Fruit fly (Drosophila melanogaster) whole organism, embryonic: Measurements from ENCODE around the gene CG43319.

Experiments used
- Atf6 ChIP-seq: fragments of 200-800 bp; sonication (Bioruptor generic); IDR thresholded peaks from 2 replicates; pipeline ENCODE4 v1.3.6; 2022; ENCODE audit warnings: missing biosample characterization, missing genetic modification characterization
- CG10147 ChIP-seq: fragments of 200-800 bp; sonication (Bioruptor generic); optimal IDR thresholded peaks from 2 replicates; lab custom pipeline; 2019; ENCODE audit warnings: missing biosample characterization, mild to moderate bottlenecking, missing genetic modification characterization, moderate library complexity
- CG10979 ChIP-seq: fragments of 200-800 bp; sonication (Bioruptor generic); optimal IDR thresholded peaks from 2 replicates; lab custom pipeline; 2018; ENCODE audit warnings: missing biosample characterization, mild to moderate bottlenecking, missing genetic modification characterization, moderate library complexity
- CG11560 ChIP-seq: fragments of 200-800 bp; sonication (Bioruptor generic); IDR thresholded peaks from 3 replicates; pipeline ENCODE4 v1.3.6; 2022; ENCODE audit warnings: missing biosample characterization, missing genetic modification characterization
- CG12236 ChIP-seq: fragments of 200-800 bp; sonication (Bioruptor generic); optimal IDR thresholded peaks from 2 replicates; lab custom pipeline; 2016; ENCODE audit warnings: missing biosample characterization, missing genetic modification characterization
- CG12769 ChIP-seq: fragments of 200-800 bp; sonication (Bioruptor generic); optimal IDR thresholded peaks from 2 replicates; lab custom pipeline; 2019; ENCODE audit warnings: missing biosample characterization, mild to moderate bottlenecking, missing genetic modification characterization, moderate library complexity
- CG12942 ChIP-seq: fragments of 200-800 bp; sonication (Bioruptor generic); optimal IDR thresholded peaks from 3 replicates; lab custom pipeline; 2016; ENCODE audit warnings: missing biosample characterization, missing genetic modification characterization
- CG13123 ChIP-seq: fragments of 200-800 bp; sonication (Bioruptor generic); optimal IDR thresholded peaks from 2 replicates; lab custom pipeline; 2016; ENCODE audit warnings: missing biosample characterization, missing genetic modification characterization
- CG14014 ChIP-seq: fragments of 200-800 bp; sonication (Bioruptor generic); IDR thresholded peaks from 2 replicates; pipeline ENCODE4 v1.3.6; 2022; ENCODE audit warnings: missing biosample characterization, missing genetic modification characterization
- CG16813 ChIP-seq: fragments of 200-800 bp; sonication (Bioruptor generic); IDR thresholded peaks from 3 replicates; pipeline ENCODE4 v1.3.6; 2022; ENCODE audit warnings: missing biosample characterization, missing genetic modification characterization; ENCODE audit not compliant: partially characterized antibody
- CG1792 ChIP-seq: fragments of 200-800 bp; sonication (Bioruptor generic); optimal IDR thresholded peaks from 2 replicates; lab custom pipeline; 2016; ENCODE audit warnings: missing biosample characterization, missing genetic modification characterization
- CG2712 ChIP-seq: fragments of 200-800 bp; optimal IDR thresholded peaks from 3 replicates; lab custom pipeline; 2019; ENCODE audit warnings: missing biosample characterization, mild to moderate bottlenecking, missing genetic modification characterization, moderate library complexity
- CG3847 ChIP-seq: fragments of 200-800 bp; sonication (Bioruptor generic); IDR thresholded peaks from 2 replicates; pipeline ENCODE4 v1.3.6; 2022; ENCODE audit warnings: missing biosample characterization, missing genetic modification characterization
- CG4820 ChIP-seq: fragments of 200-800 bp; sonication (Bioruptor generic); optimal IDR thresholded peaks from 3 replicates; lab custom pipeline; 2016; ENCODE audit warnings: missing biosample characterization, missing genetic modification characterization
- CG9437 ChIP-seq: fragments of 200-800 bp; sonication (Bioruptor generic); optimal IDR thresholded peaks from 2 replicates; lab custom pipeline; 2018; ENCODE audit warnings: missing biosample characterization, mild to moderate bottlenecking, missing genetic modification characterization
- CG9609 ChIP-seq: fragments of 200-800 bp; sonication (Bioruptor generic); optimal IDR thresholded peaks from 3 replicates; lab custom pipeline; 2016; ENCODE audit warnings: missing biosample characterization, missing genetic modification characterization
- CG9932 ChIP-seq: fragments of 200-800 bp; sonication (Bioruptor generic); IDR thresholded peaks from 2 replicates; pipeline ENCODE4 v1.3.6; 2022; ENCODE audit warnings: missing biosample characterization, missing genetic modification characterization
- CTCF ChIP-seq: fragments of 200-800 bp; sonication (Bioruptor generic); optimal IDR thresholded peaks from 2 replicates; lab custom pipeline; 2017; ENCODE audit warnings: missing biosample characterization, mild to moderate bottlenecking, missing genetic modification characterization, moderate library complexity
- Elba2 ChIP-seq: fragments of 200-800 bp; sonication (Bioruptor generic); optimal IDR thresholded peaks from 3 replicates; lab custom pipeline; 2016; ENCODE audit warnings: missing biosample characterization, missing genetic modification characterization
- Gsc ChIP-seq: fragments of 200-800 bp; sonication (Bioruptor generic); IDR thresholded peaks from 2 replicates; pipeline ENCODE4 v1.3.6; 2022; ENCODE audit warnings: missing biosample characterization, missing genetic modification characterization
- H15 ChIP-seq: fragments of 200-800 bp; sonication (Bioruptor generic); IDR thresholded peaks from 3 replicates; pipeline ENCODE4 v1.3.6; 2022; ENCODE audit warnings: missing biosample characterization, missing genetic modification characterization
- Hey ChIP-seq: fragments of 200-800 bp; sonication (Bioruptor generic); optimal IDR thresholded peaks from 3 replicates; lab custom pipeline; 2018; ENCODE audit warnings: missing biosample characterization, mild to moderate bottlenecking, missing genetic modification characterization
- Hmr ChIP-seq: fragments of 200-800 bp; sonication (Bioruptor generic); optimal IDR thresholded peaks from 3 replicates; lab custom pipeline; 2017; ENCODE audit warnings: mild to moderate bottlenecking, missing biosample characterization, missing genetic modification reagents, missing genetic modification characterization
- Hr39 ChIP-seq: fragments of >200 bp; optimal IDR thresholded peaks from 2 replicates; lab custom pipeline; 2017
- Hr51 ChIP-seq, 2 experiments: fragments of 200-800 bp; sonication (Bioruptor generic); optimal IDR thresholded peaks; 2 replicates in 1 of 2; 3 replicates in 1 of 2; lab custom pipeline; 2016 to 2018; ENCODE audit warnings: missing biosample characterization in 2 of 2, missing genetic modification characterization in 2 of 2, mild to moderate bottlenecking in 1 of 2, moderate library complexity in 1 of 2
- MESR4 ChIP-seq: fragments of 200-800 bp; sonication (Bioruptor generic); optimal IDR thresholded peaks from 2 replicates; lab custom pipeline; 2018; ENCODE audit warnings: missing biosample characterization, mild to moderate bottlenecking, missing genetic modification characterization, moderate library complexity
- Six4 ChIP-seq: fragments of 200-800 bp; sonication (Bioruptor generic); optimal IDR thresholded peaks from 2 replicates; lab custom pipeline; 2016; ENCODE audit warnings: missing biosample characterization, missing genetic modification characterization
- al ChIP-seq: fragments of 200-800 bp; sonication (Bioruptor generic); IDR thresholded peaks from 2 replicates; pipeline ENCODE4 v1.3.6; 2022; ENCODE audit warnings: missing biosample characterization, missing genetic modification characterization
- bab2 ChIP-seq: fragments of 200-800 bp; sonication (Bioruptor generic); optimal IDR thresholded peaks from 2 replicates; lab custom pipeline; 2016; ENCODE audit warnings: missing biosample characterization, missing genetic modification characterization
- caup ChIP-seq: fragments of 200-800 bp; sonication (Bioruptor generic); optimal IDR thresholded peaks from 3 replicates; lab custom pipeline; 2017; ENCODE audit warnings: missing biosample characterization, mild to moderate bottlenecking, missing genetic modification characterization, moderate library complexity; ENCODE audit not compliant: severe bottlenecking
- ci ChIP-seq: fragments of 200-800 bp; sonication (Bioruptor generic); IDR thresholded peaks from 3 replicates; pipeline ENCODE4 v1.3.6; 2022; ENCODE audit warnings: missing biosample characterization, missing genetic modification characterization
- croc ChIP-seq: fragments of 200-800 bp; sonication (Bioruptor generic); conservative IDR thresholded peaks from 3 replicates; pipeline ENCODE4 v1.3.6; 2022; ENCODE audit warnings: missing biosample characterization, missing genetic modification characterization
- cwo ChIP-seq: fragments of 200-800 bp; sonication (Bioruptor generic); optimal IDR thresholded peaks from 3 replicates; lab custom pipeline; 2017; ENCODE audit warnings: missing biosample characterization, missing genetic modification characterization, mild to moderate bottlenecking, moderate library complexity, missing genetic modification reagents
- dati ChIP-seq: fragments of 200-800 bp; sonication (Bioruptor generic); IDR thresholded peaks from 2 replicates; pipeline ENCODE4 v1.3.6; 2022; ENCODE audit warnings: missing biosample characterization, missing genetic modification characterization
- fd3F ChIP-seq: fragments of 200-800 bp; sonication (Bioruptor generic); optimal IDR thresholded peaks from 2 replicates; lab custom pipeline; 2018; ENCODE audit warnings: missing biosample characterization, mild to moderate bottlenecking, missing genetic modification characterization, moderate library complexity
- fd96Cb ChIP-seq: fragments of 200-800 bp; sonication (Bioruptor generic); optimal IDR thresholded peaks from 2 replicates; lab custom pipeline; 2018; ENCODE audit warnings: missing biosample characterization, mild to moderate bottlenecking, missing genetic modification characterization, moderate library complexity
- gcm ChIP-seq: fragments of 200-800 bp; sonication (Bioruptor generic); optimal IDR thresholded peaks from 2 replicates; lab custom pipeline; 2019; ENCODE audit warnings: missing biosample characterization, mild to moderate bottlenecking, missing genetic modification characterization, moderate library complexity
- ken ChIP-seq: fragments of 200-800 bp; sonication (Bioruptor generic); IDR thresholded peaks from 3 replicates; pipeline ENCODE4 v1.3.6; 2022; ENCODE audit warnings: missing biosample characterization, missing genetic modification characterization
- lmd ChIP-seq: fragments of 200-800 bp; sonication (Bioruptor generic); IDR thresholded peaks from 2 replicates; pipeline ENCODE4 v1.3.6; 2022; ENCODE audit warnings: missing biosample characterization, missing genetic modification characterization
- luna ChIP-seq: fragments of 200-800 bp; sonication (Bioruptor generic); optimal IDR thresholded peaks from 2 replicates; lab custom pipeline; 2016; ENCODE audit warnings: missing biosample characterization, missing genetic modification characterization
- odd ChIP-seq: fragments of 200-800 bp; sonication (Bioruptor generic); optimal IDR thresholded peaks from 2 replicates; lab custom pipeline; 2017; ENCODE audit warnings: missing biosample characterization, mild to moderate bottlenecking, missing genetic modification characterization
- onecut ChIP-seq: fragments of 200-800 bp; sonication (Bioruptor generic); IDR thresholded peaks from 2 replicates; pipeline ENCODE4 v1.3.6; 2022; ENCODE audit warnings: missing biosample characterization, missing genetic modification characterization
- psq ChIP-seq: fragments of 200-800 bp; sonication (Bioruptor generic); optimal IDR thresholded peaks from 2 replicates; lab custom pipeline; 2017; ENCODE audit warnings: missing biosample characterization, missing genetic modification characterization
- schlank ChIP-seq: fragments of 200-800 bp; sonication (Bioruptor generic); optimal IDR thresholded peaks from 2 replicates; lab custom pipeline; 2018; ENCODE audit warnings: missing biosample characterization, mild to moderate bottlenecking, missing genetic modification characterization
- sim ChIP-seq: fragments of 200-800 bp; sonication (Bioruptor generic); IDR thresholded peaks from 2 replicates; pipeline ENCODE4 v1.3.6; 2022; ENCODE audit warnings: missing biosample characterization, missing genetic modification characterization
- so ChIP-seq: fragments of 200-800 bp; sonication (Bioruptor generic); IDR thresholded peaks from 3 replicates; pipeline ENCODE4 v1.3.6; 2022; ENCODE audit warnings: missing biosample characterization, missing genetic modification characterization
- stwl ChIP-seq: fragments of 200-800 bp; sonication (Bioruptor generic); optimal IDR thresholded peaks from 3 replicates; lab custom pipeline; 2018; ENCODE audit warnings: missing biosample characterization, mild to moderate bottlenecking, missing genetic modification characterization, moderate library complexity
- sug ChIP-seq: fragments of 200-800 bp; optimal IDR thresholded peaks from 2 replicates; lab custom pipeline; 2019; ENCODE audit warnings: missing biosample characterization, mild to moderate bottlenecking, missing genetic modification characterization, moderate library complexity
- tll ChIP-seq, 2 experiments: fragments of 200-800 bp in 1 of 2; fragments of >200 bp in 1 of 2; sonication (Bioruptor generic) in 1 of 2; optimal IDR thresholded peaks; 2 replicates each; lab custom pipeline; 2017 to 2019; ENCODE audit warnings: missing biosample characterization in 2 of 2, missing genetic modification characterization in 2 of 2, mild to moderate bottlenecking in 1 of 2, moderate library complexity in 1 of 2
- unc-4 ChIP-seq: fragments of 200-800 bp; sonication (Bioruptor generic); IDR thresholded peaks from 2 replicates; pipeline ENCODE4 v1.3.6; 2022; ENCODE audit warnings: missing biosample characterization, missing genetic modification characterization; ENCODE audit not compliant: partially characterized antibody

Gene CG43319

DNA sequence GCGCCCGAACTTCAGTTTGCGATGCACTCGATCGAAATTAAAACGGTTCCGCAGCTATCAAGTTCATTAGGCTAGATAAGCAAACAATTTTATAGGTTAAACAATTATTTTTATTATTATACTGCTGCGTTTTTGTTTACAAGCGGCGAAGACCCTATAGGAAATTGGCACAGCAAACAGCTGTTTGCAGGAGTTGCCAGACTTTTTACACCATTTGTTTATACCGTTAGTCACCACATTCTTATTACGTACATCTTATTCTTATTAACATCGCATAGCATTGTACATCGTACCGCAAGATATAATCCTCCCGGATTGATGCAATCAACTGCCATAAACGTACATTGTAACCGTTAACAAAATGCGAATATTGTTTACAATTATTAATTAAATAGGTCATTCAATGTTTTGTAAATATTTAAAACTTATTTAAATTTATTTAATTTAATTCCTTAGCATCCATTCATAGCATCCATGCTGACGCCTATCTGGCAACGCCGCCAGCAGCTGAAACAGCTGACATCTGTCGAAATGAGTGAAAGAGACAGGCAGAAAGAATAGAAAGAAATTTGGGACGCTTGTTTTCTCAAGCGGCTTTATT is 12.6 kb downstream of the CG43319 start, which contains the start of the genes CROT and CG12877 (continued):
- TF ChIP-seq schlank (tag; lab: Kevin White, UChicago) (peak; percentile 50), caup (peak; percentile 58), ci (GFP tag; lab: Robert Waterston, UW) (0 out of 3 replicates have a peak, but pooled peaks have one; percentile 52), CG10147 (GFP tag; lab: Kevin White, UChicago) (peak; percentile 72), CG3847 (peak; percentile 86), so (GFP tag; lab: Robert Waterston, UW) (peak; percentile 67; the same call in 1 of the 3 replicates), odd (GFP tag; lab: Kevin White, UChicago) (peak; percentile 31), Hr51 (GFP tag; optimal IDR thresholded peaks at IDR 0.05; lab: Kevin White, UChicago) (peak; percentile 73 to 81), Elba2 (GFP tag; lab: Kevin White, UChicago) (peak; percentile 100), CG9932 (GFP tag; lab: Robert Waterston, UW) (peak; percentile 84), Gsc (no peak), CG14014 (peak; percentile 73; the same call in 1 of the 2 replicates), CG16813 (GFP tag; lab: Robert Waterston, UW) (peak; percentile 31; the same call in 1 of the 3 replicates), luna (no peak), CTCF (no peak), H15 (GFP tag; lab: Robert Waterston, UW) (peak; percentile 63; the same call in 2 of the 3 replicates), cwo (peak; percentile 46), Hr39 (no peak), croc (GFP tag; lab: Robert Waterston, UW) (peak; percentile 42; the same call in 2 of the 3 replicates), fd96Cb (peak; percentile 75), MESR4 (GFP tag; lab: Kevin White, UChicago) (no peak), gcm (peak; percentile 63), ken (GFP tag; lab: Robert Waterston, UW) (peak; percentile 68; the same call in 2 of the 3 replicates), CG11560 (peak; percentile 33; the same call in 2 of the 3 replicates), CG12769 (peak; percentile 11), onecut (GFP tag; lab: Robert Waterston, UW) (peak; percentile 42), bab2 (peak; percentile 2), lmd (GFP tag; lab: Robert Waterston, UW) (peak; percentile 85), Hmr (peak; percentile 78), dati (no peak), unc-4 (GFP tag; lab: Robert Waterston, UW) (peak; percentile 31; the same call in 1 of the 2 replicates), tll (GFP tag; optimal IDR thresholded peaks at IDR 0.05; lab: Kevin White, UChicago) (peak in 1 of 2 experiments; percentile 15), CG9609 (no peak), Hey (tag; lab: Kevin White, UChicago) (no peak), fd3F (peak; percentile 73), CG2712 (peak; percentile 85), CG13123 (GFP tag; lab: Kevin White, UChicago) (peak; percentile 57), CG10979 (tag; lab: Kevin White, UChicago) (peak; percentile 62), CG12236 (no peak), Six4 (GFP tag; lab: Kevin White, UChicago) (peak; percentile 60), Atf6 (GFP tag; lab: Robert Waterston, UW) (peak; percentile 61; the same call in 1 of the 2 replicates), CG9437 (GFP tag; lab: Kevin White, UChicago) (peak; percentile 98), CG4820 (peak; percentile 75), sim (GFP tag; lab: Robert Waterston, UW) (peak; percentile 17; the same call in 1 of the 2 replicates), CG12942 (GFP tag; lab: Kevin White, UChicago) (peak; percentile 80), sug (tag; lab: Kevin White, UChicago) (peak; percentile 72), psq (peak; percentile 40), al (peak; percentile 73; the same call in 1 of the 2 replicates), CG1792 (GFP tag; lab: Kevin White, UChicago) (no peak), stwl (tag; lab: Kevin White, UChicago) (peak; percentile 75)
